Worm (Caenorhabditis elegans) whole organism, L2 larva: ENCODE measurements around the gene T07A9.14.

ENCODE experiments used
- R02D3.7 ChIP-seq: fragments of 150-350 bp; optimal IDR thresholded peaks from 2 replicates; lab custom pipeline; 2014; ENCODE audit warnings: missing biosample characterization, missing genetic modification characterization
- ama-1 ChIP-seq: fragments of 150-350 bp; optimal IDR thresholded peaks from 2 replicates; lab custom pipeline; 2018; ENCODE audit warnings: inconsistent platforms
- elt-3 ChIP-seq: sonication (generic microtip); optimal IDR thresholded peaks from 2 replicates; lab custom pipeline; 2017; ENCODE audit warnings: missing biosample characterization, missing genetic modification characterization
- lin-13 ChIP-seq: fragments of 150-350 bp; optimal IDR thresholded peaks from 2 replicates; lab custom pipeline; 2014; ENCODE audit warnings: missing biosample characterization, missing genetic modification reagents, missing genetic modification characterization
- lin-39 ChIP-seq: fragments of 150-350 bp; optimal IDR thresholded peaks from 2 replicates; lab custom pipeline; 2014; ENCODE audit warnings: missing biosample characterization, missing genetic modification reagents, missing genetic modification characterization
- nhr-11 ChIP-seq: fragments of 150-350 bp; optimal IDR thresholded peaks from 2 replicates; lab custom pipeline; 2014; ENCODE audit warnings: missing biosample characterization, missing genetic modification characterization
- nhr-12 ChIP-seq: fragments of 150-350 bp; optimal IDR thresholded peaks from 2 replicates; lab custom pipeline; 2014; ENCODE audit warnings: missing biosample characterization, missing genetic modification characterization
- nhr-129 ChIP-seq: fragments of 150-350 bp; optimal IDR thresholded peaks from 2 replicates; lab custom pipeline; 2014; ENCODE audit warnings: missing biosample characterization, missing genetic modification characterization
- nhr-21 ChIP-seq: fragments of 150-350 bp; optimal IDR thresholded peaks from 2 replicates; lab custom pipeline; 2014; ENCODE audit warnings: missing biosample characterization, missing genetic modification characterization
- nhr-77 ChIP-seq: fragments of 150-350 bp; optimal IDR thresholded peaks from 2 replicates; lab custom pipeline; 2014; ENCODE audit warnings: missing biosample characterization, missing genetic modification characterization
- skn-1 ChIP-seq: sonication (generic microtip); optimal IDR thresholded peaks from 2 replicates; lab custom pipeline; 2017; ENCODE audit warnings: missing biosample characterization, missing genetic modification characterization
- zag-1 ChIP-seq: fragments of 150-350 bp; optimal IDR thresholded peaks from 2 replicates; lab custom pipeline; 2014; ENCODE audit warnings: missing biosample characterization, missing genetic modification characterization

ce11 chrIV:375915-376314 is 10.6 kb upstream of the T07A9.14 start, which contains the start of gene fln-1:
- TF ChIP-seq zag-1 (tag; lab: Kevin White, UChicago) (no peak), nhr-21 (tag; lab: Kevin White, UChicago) (no peak), R02D3.7 (tag; lab: Kevin White, UChicago) (no peak), ama-1 (lab: Kevin White, UChicago) (no peak), nhr-11 (tag; lab: Kevin White, UChicago) (no peak), nhr-12 (no peak), lin-39 (tag; lab: Kevin White, UChicago) (no peak), nhr-77 (tag; lab: Kevin White, UChicago) (no peak), elt-3 (no peak), skn-1 (tag; lab: Kevin White, UChicago) (no peak), nhr-129 (tag; lab: Kevin White, UChicago) (no peak), lin-13 (GFP tag; lab: Kevin White, UChicago) (no peak)
